Fruit fly (Drosophila melanogaster) whole organism, wandering third instar larva: Measurements from ENCODE around the gene TwdlM.

ENCODE experiments used
- Abd-B ChIP-seq: fragments of >200 bp; optimal IDR thresholded peaks from 2 replicates; lab custom pipeline; 2017; ENCODE audit warnings: missing biosample characterization, missing genetic modification characterization
- Dif ChIP-seq: fragments of 200-275, 200-300 bp; sonication (Bioruptor generic); optimal IDR thresholded peaks from 2 replicates; lab custom pipeline; 2018; ENCODE audit warnings: missing biosample characterization, missing genetic modification characterization; ENCODE audit not compliant: partially characterized antibody
- Hnf4 ChIP-seq: fragments of 200-800 bp; sonication (Bioruptor generic); optimal IDR thresholded peaks from 2 replicates; lab custom pipeline; 2016; ENCODE audit warnings: missing biosample characterization, mild to moderate bottlenecking, missing genetic modification characterization
- Myc ChIP-seq: fragments of >200 bp; optimal IDR thresholded peaks from 2 replicates; lab custom pipeline; 2017
- N ChIP-seq: fragments of >200 bp; optimal IDR thresholded peaks from 2 replicates; lab custom pipeline; 2018; ENCODE audit warnings: missing biosample characterization, missing external identifiers, missing genetic modification characterization
- Rel ChIP-seq, 2 experiments: fragments of 200-800 bp; sonication (Bioruptor generic) in 1 of 2; optimal IDR thresholded peaks; 2 replicates in 1 of 2; 3 replicates in 1 of 2; lab custom pipeline; 2016 to 2019; ENCODE audit warnings: mild to moderate bottlenecking in 2 of 2, missing biosample characterization in 2 of 2, missing genetic modification characterization in 2 of 2, moderate library complexity in 1 of 2
- brk ChIP-seq: fragments of 200-800 bp; sonication (Bioruptor generic); optimal IDR thresholded peaks from 2 replicates; lab custom pipeline; 2016; ENCODE audit warnings: missing biosample characterization, mild to moderate bottlenecking, missing genetic modification characterization
- dmrt93B ChIP-seq: fragments of 200-800 bp; sonication (Bioruptor generic); optimal IDR thresholded peaks from 2 replicates; lab custom pipeline; 2018; ENCODE audit warnings: missing biosample characterization, mild to moderate bottlenecking, missing genetic modification characterization
- foxo ChIP-seq, 2 experiments: fragments of 200-800 bp; sonication (Bioruptor generic); optimal IDR thresholded peaks; 2 replicates in 1 of 2; 3 replicates in 1 of 2; lab custom pipeline; 2016 to 2017; ENCODE audit warnings: missing biosample characterization in 2 of 2, missing genetic modification characterization in 2 of 2
- h ChIP-seq: fragments of 200-800 bp; sonication (Bioruptor generic); optimal IDR thresholded peaks from 3 replicates; lab custom pipeline; 2016; ENCODE audit warnings: missing biosample characterization, mild to moderate bottlenecking, missing genetic modification characterization
- sv ChIP-seq: fragments of 200-800 bp; sonication (Bioruptor generic); optimal IDR thresholded peaks from 3 replicates; lab custom pipeline; 2016; ENCODE audit warnings: missing biosample characterization, missing genetic modification characterization
- usp ChIP-seq: fragments of >200 bp; optimal IDR thresholded peaks from 2 replicates; lab custom pipeline; 2017; ENCODE audit warnings: missing biosample characterization, missing genetic modification characterization

Gene TwdlM

dm6 chr3R:26654594-26654993 lies 35.7 kb downstream of the TwdlM start:
- TF ChIP-seq Dif (GFP tag; lab: Kevin White, UChicago) (no peak), h (GFP tag; lab: Kevin White, UChicago) (no peak), Abd-B (GFP tag; lab: Kevin White, UChicago) (no peak), foxo (GFP tag; optimal IDR thresholded peaks at IDR 0.05; lab: Kevin White, UChicago) (peak in 1 of 2 experiments; percentile 12), usp (GFP tag; lab: Kevin White, UChicago) (no peak), Rel (GFP tag; optimal IDR thresholded peaks at IDR 0.05; lab: Kevin White, UChicago) (no peak), Rel (tag; optimal IDR thresholded peaks at IDR 0.05; lab: Kevin White, UChicago) (no peak), Hnf4 (no peak), sv (peak; percentile 26), N (no peak), dmrt93B (no peak)

- no peak for TF ChIP-seq brk
- TF ChIP-seq Myc: peak; percentile 44
Measured at dm6 chr3R:26655416-26655945, 36.6 kb downstream of the TwdlM start.

dm6 chr3R:26656140-26656539 lies 37.2 kb downstream of the TwdlM start, which contains the start of gene Tb:
Gene Tb (plus strand): TSS chr3R:26656440.
- no peak for TF ChIP-seq Hnf4
